Worm (Caenorhabditis elegans) whole organism, L4 larva: ENCODE data around the gene wdr-60.

Experiments used
- D1046.2 ChIP-seq: fragments of 200-800 bp; sonication (Bioruptor generic); IDR thresholded peaks from 2 replicates; pipeline ENCODE4 v1.3.6; 2022; ENCODE audit warnings: missing genetic modification characterization, missing compliant biosample characterization
- Y48G9A.11 ChIP-seq: fragments of 200-800 bp; sonication (Bioruptor generic); IDR thresholded peaks from 2 replicates; pipeline ENCODE4 v1.3.6; 2022; ENCODE audit warnings: missing genetic modification reagents, missing genetic modification characterization, missing compliant biosample characterization
- ZK337.2 ChIP-seq: fragments of 200-800 bp; sonication (Bioruptor generic); IDR thresholded peaks from 2 replicates; pipeline ENCODE4 v1.3.6; 2022; ENCODE audit warnings: missing genetic modification reagents, missing genetic modification characterization, missing compliant biosample characterization
- arid-1 ChIP-seq: fragments of 200-800 bp; sonication (Bioruptor generic); conservative IDR thresholded peaks from 2 replicates; pipeline ENCODE4 v1.3.6; 2022; ENCODE audit warnings: missing genetic modification reagents, missing genetic modification characterization, missing compliant biosample characterization
- ceh-20 ChIP-seq: fragments of 200-800 bp; sonication (Bioruptor generic); IDR thresholded peaks from 2 replicates; pipeline ENCODE4 v1.3.6; 2022; ENCODE audit warnings: missing genetic modification reagents, missing genetic modification characterization, missing compliant biosample characterization
- ceh-28 ChIP-seq: fragments of 150-350 bp; optimal IDR thresholded peaks from 2 replicates; lab custom pipeline; 2014; ENCODE audit warnings: missing biosample characterization, missing genetic modification reagents, missing genetic modification characterization
- ces-1 ChIP-seq: fragments of 150-350 bp; sonication (generic microtip); optimal IDR thresholded peaks from 4 replicates; lab custom pipeline; 2014; ENCODE audit warnings: missing biosample characterization, missing genetic modification reagents, missing genetic modification characterization
- daf-19 ChIP-seq: fragments of 200-800 bp; sonication (Bioruptor generic); conservative IDR thresholded peaks from 2 replicates; pipeline ENCODE4 v1.3.6; 2022; ENCODE audit warnings: missing genetic modification characterization, missing compliant biosample characterization
- dmd-9 ChIP-seq: fragments of 200-800 bp; sonication (Bioruptor generic); IDR thresholded peaks from 2 replicates; pipeline ENCODE4 v1.3.6; 2022; ENCODE audit warnings: missing genetic modification reagents, missing genetic modification characterization, missing compliant biosample characterization
- dpl-1 ChIP-seq: fragments of 150-350 bp; optimal IDR thresholded peaks from 2 replicates; lab custom pipeline; 2014; ENCODE audit warnings: missing biosample characterization, missing genetic modification reagents, missing genetic modification characterization
- dve-1 ChIP-seq: sonication (generic microtip); optimal IDR thresholded peaks from 2 replicates; lab custom pipeline; 2017; ENCODE audit warnings: antibody characterized with exemption, mild to moderate bottlenecking, missing genetic modification characterization, missing compliant biosample characterization; ENCODE audit not compliant: insufficient read depth
- egl-27 ChIP-seq: sonication (generic microtip); optimal IDR thresholded peaks from 3 replicates; lab custom pipeline; 2017; ENCODE audit warnings: missing biosample characterization, missing genetic modification reagents, missing genetic modification characterization
- hif-1 ChIP-seq, 2 experiments: sonication (generic microtip); optimal IDR thresholded peaks; 2 replicates each; lab custom pipeline; 2016 to 2017; ENCODE audit warnings: missing compliant biosample characterization in 2 of 2, missing genetic modification characterization in 2 of 2, missing genetic modification reagents in 2 of 2, missing genotype in 2 of 2, mild to moderate bottlenecking in 1 of 2
- hlh-11 ChIP-seq: fragments of 200-800 bp; sonication (Bioruptor generic); optimal IDR thresholded peaks from 2 replicates; lab custom pipeline; 2018; ENCODE audit warnings: mild to moderate bottlenecking, missing genetic modification characterization, missing compliant biosample characterization
- hlh-30 ChIP-seq: sonication (generic microtip); optimal IDR thresholded peaks from 2 replicates; lab custom pipeline; 2017; ENCODE audit warnings: antibody characterized with exemption, mild to moderate bottlenecking, missing genetic modification characterization, missing compliant biosample characterization; ENCODE audit not compliant: insufficient read depth
- jun-1 ChIP-seq: fragments of 150-350 bp; optimal IDR thresholded peaks from 2 replicates; lab custom pipeline; 2014; ENCODE audit warnings: missing biosample characterization, missing genetic modification reagents, missing genetic modification characterization
- lin-29 ChIP-seq: fragments of 200-800 bp; sonication (Bioruptor generic); IDR thresholded peaks from 2 replicates; pipeline ENCODE4 v1.3.6; 2022; ENCODE audit warnings: missing genetic modification reagents, missing genetic modification characterization, missing compliant biosample characterization
- lin-38 ChIP-seq: fragments of 200-800 bp; sonication (Bioruptor generic); IDR thresholded peaks from 2 replicates; pipeline ENCODE4 v1.3.6; 2022; ENCODE audit warnings: missing genetic modification reagents, missing genetic modification characterization, missing compliant biosample characterization
- lsy-2 ChIP-seq, 2 experiments: fragments of 150-350 bp in 1 of 2; sonication (generic microtip) in 1 of 2; optimal IDR thresholded peaks; 2 replicates each; lab custom pipeline; 2014 to 2017; ENCODE audit warnings: missing biosample characterization in 2 of 2, missing genetic modification characterization in 2 of 2
- madf-5 ChIP-seq, 2 experiments: fragments of 200-800 bp; sonication (Bioruptor generic); IDR thresholded peaks; 2 replicates each; pipeline ENCODE4 v1.3.6; 2022; ENCODE audit warnings: missing compliant biosample characterization in 2 of 2, missing genetic modification characterization in 2 of 2
- mes-2 ChIP-seq: sonication (generic microtip); optimal IDR thresholded peaks from 2 replicates; lab custom pipeline; 2016; ENCODE audit warnings: missing genotype, mild to moderate bottlenecking, missing genetic modification characterization, missing compliant biosample characterization; ENCODE audit not compliant: poor library complexity, severe bottlenecking
- nhr-237 ChIP-seq: sonication (generic microtip); optimal IDR thresholded peaks from 2 replicates; lab custom pipeline; 2017; ENCODE audit warnings: missing biosample characterization, missing genetic modification characterization
- nhr-25 ChIP-seq: sonication (generic microtip); optimal IDR thresholded peaks from 2 replicates; lab custom pipeline; 2017; ENCODE audit warnings: missing genetic modification characterization, mild to moderate bottlenecking, missing compliant biosample characterization, antibody characterized with exemption, moderate library complexity, borderline replicate concordance; ENCODE audit not compliant: insufficient read depth
- nhr-28 ChIP-seq: fragments of 150-350 bp; optimal IDR thresholded peaks from 2 replicates; lab custom pipeline; 2014; ENCODE audit warnings: missing biosample characterization, missing genetic modification characterization
- nhr-42 ChIP-seq: fragments of 200-800 bp; sonication (Bioruptor generic); IDR thresholded peaks from 2 replicates; pipeline ENCODE4 v1.3.6; 2022; ENCODE audit warnings: missing genetic modification characterization, missing compliant biosample characterization
- nhr-48 ChIP-seq: sonication (generic microtip); optimal IDR thresholded peaks from 2 replicates; lab custom pipeline; 2016; ENCODE audit warnings: mild to moderate bottlenecking, missing genetic modification characterization, missing compliant biosample characterization
- nhr-6 ChIP-seq: fragments of 150-350 bp; optimal IDR thresholded peaks from 2 replicates; lab custom pipeline; 2014; ENCODE audit warnings: missing biosample characterization, missing genetic modification characterization
- pha-4 ChIP-seq, 2 experiments: fragments of 150-350 bp in 1 of 2; fragments of 200-800 bp in 1 of 2; sonication (Bioruptor generic) in 1 of 2; IDR thresholded peaks in 1 of 2; optimal IDR thresholded peaks in 1 of 2; 2 replicates each; pipeline versions ENCODE4 v1.3.6 to Lab custom; 2014 to 2022; ENCODE audit warnings: missing genetic modification characterization in 2 of 2, missing genetic modification reagents in 2 of 2, missing biosample characterization in 1 of 2, missing compliant biosample characterization in 1 of 2
- php-3 ChIP-seq: fragments of 200-800 bp; sonication (Bioruptor generic); IDR thresholded peaks from 2 replicates; pipeline ENCODE4 v1.3.6; 2022; ENCODE audit warnings: missing genetic modification reagents, missing genetic modification characterization, missing compliant biosample characterization
- rbr-2 ChIP-seq: sonication (generic microtip); optimal IDR thresholded peaks from 2 replicates; lab custom pipeline; 2016; ENCODE audit warnings: missing genotype, missing genetic modification characterization, missing compliant biosample characterization
- saeg-2 ChIP-seq: fragments of 200-800 bp; sonication (Bioruptor generic); IDR thresholded peaks from 2 replicates; pipeline ENCODE4 v1.3.6; 2022; ENCODE audit warnings: missing genetic modification reagents, missing genetic modification characterization, missing compliant biosample characterization
- set-16 ChIP-seq: fragments of 200-800 bp; sonication (Bioruptor generic); IDR thresholded peaks from 2 replicates; pipeline ENCODE4 v1.3.6; 2022; ENCODE audit warnings: missing genetic modification reagents, missing genetic modification characterization, missing compliant biosample characterization
- snpc-1.2 ChIP-seq: fragments of 200-800 bp; sonication (Bioruptor generic); IDR thresholded peaks from 2 replicates; pipeline ENCODE4 v1.3.6; 2022; ENCODE audit warnings: missing genetic modification reagents, missing genetic modification characterization, missing compliant biosample characterization
- tra-1 ChIP-seq: fragments of 200-800 bp; sonication (Bioruptor generic); IDR thresholded peaks from 2 replicates; pipeline ENCODE4 v1.3.6; 2022; ENCODE audit warnings: missing genetic modification reagents, missing genetic modification characterization, missing compliant biosample characterization
- unc-130 ChIP-seq: sonication (generic microtip); optimal IDR thresholded peaks from 2 replicates; lab custom pipeline; 2016; ENCODE audit warnings: missing genetic modification reagents, missing genetic modification characterization, missing compliant biosample characterization
- unc-62 ChIP-seq, 3 experiments: fragments of 150-350 bp in 1 of 3; sonication (generic microtip); optimal IDR thresholded peaks in 2 of 3; peaks in 1 of 3; 1 replicate in 1 of 3; 2 replicates in 2 of 3; lab custom pipeline; 2014 to 2017; ENCODE audit warnings: missing biosample characterization in 3 of 3, missing genetic modification characterization in 3 of 3, missing genetic modification reagents in 3 of 3, missing genotype in 1 of 3
- zip-2 ChIP-seq: fragments of 150-350 bp; optimal IDR thresholded peaks from 2 replicates; lab custom pipeline; 2014; ENCODE audit warnings: missing biosample characterization, missing genetic modification characterization
- ztf-7 ChIP-seq: fragments of 150-350 bp; optimal IDR thresholded peaks from 2 replicates; lab custom pipeline; 2014; ENCODE audit warnings: missing biosample characterization, missing genetic modification characterization

Gene wdr-60

DNA sequence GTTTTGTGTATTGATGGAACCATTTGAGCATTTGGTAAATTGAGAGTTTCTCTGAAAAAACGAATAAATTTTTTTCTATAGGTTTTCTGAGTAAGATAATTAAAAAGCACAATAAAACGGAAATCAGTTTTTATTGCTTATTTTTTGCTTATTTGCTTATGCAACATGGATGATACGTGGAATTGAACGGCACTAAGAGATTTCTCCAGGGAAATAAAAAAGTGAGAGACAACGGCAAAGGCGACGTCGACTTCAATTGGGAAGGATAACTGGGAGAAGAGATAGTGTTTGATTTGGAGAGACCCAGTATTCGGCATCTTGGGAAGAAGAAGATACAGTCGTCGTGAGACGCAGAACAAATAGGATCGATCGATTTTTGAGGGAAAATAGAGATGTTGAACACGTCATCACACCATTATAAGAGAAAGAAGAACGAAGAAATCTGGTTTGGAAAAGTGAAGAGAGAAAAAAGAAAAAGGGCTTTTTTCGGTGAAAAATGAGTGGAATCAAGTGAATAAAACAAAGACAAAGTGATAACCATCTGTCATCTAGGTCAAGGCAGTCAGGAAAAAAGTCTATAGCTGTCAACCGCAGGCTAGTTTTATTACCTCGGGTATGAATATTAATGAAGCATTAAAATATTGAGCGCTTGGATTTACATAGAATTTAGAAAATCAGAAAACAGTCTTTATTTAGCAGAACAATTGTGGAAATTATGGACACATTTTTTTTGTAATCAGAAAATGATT lies 11.3 kb downstream of the wdr-60 start, which contains the start of gene tmem-131:
TSS of gene tmem-131 (minus strand) at position 51 of the 749 bp plus-strand sequence.
- peak in 1 of 2 experiments; percentile 16 for TF ChIP-seq lsy-2 (tag; optimal IDR thresholded peaks at IDR 0.05; lab: Kevin White, UChicago)
- no peak for TF ChIP-seq set-16 (GFP tag; lab: Robert Waterston, UW)
- no peak for TF ChIP-seq daf-19 (GFP tag; lab: Robert Waterston, UW)
- TF ChIP-seq snpc-1.2 (GFP tag; lab: Robert Waterston, UW): no peak
- no peak for TF ChIP-seq pha-4 (GFP tag; IDR thresholded peaks at IDR 0.05; lab: Robert Waterston, UW)
- no peak for TF ChIP-seq pha-4 (tag; optimal IDR thresholded peaks at IDR 0.05; lab: Kevin White, UChicago)
- peak; percentile 26 for TF ChIP-seq ceh-28 (tag; lab: Kevin White, UChicago)
- TF ChIP-seq egl-27: no peak
- TF ChIP-seq zip-2: no peak
- peak; percentile 11 for TF ChIP-seq nhr-48 (tag; lab: Kevin White, UChicago)
- no peak for TF ChIP-seq ztf-7
- TF ChIP-seq madf-5 (GFP tag; IDR thresholded peaks at IDR 0.05; lab: Robert Waterston, UW): no peak
- TF ChIP-seq rbr-2: no peak
- peak; percentile 11 for TF ChIP-seq dve-1 (tag; lab: Kevin White, UChicago)
- no peak for TF ChIP-seq dmd-9 (GFP tag; lab: Robert Waterston, UW)
- TF ChIP-seq dpl-1 (GFP tag; lab: Kevin White, UChicago): peak; percentile 9
- TF ChIP-seq ces-1 (GFP tag; lab: Kevin White, UChicago): no peak
- TF ChIP-seq nhr-25 (tag; lab: Kevin White, UChicago): peak; percentile 63
- no peak for TF ChIP-seq D1046.2 (GFP tag; lab: Robert Waterston, UW)
- TF ChIP-seq php-3 (GFP tag; lab: Robert Waterston, UW): no peak
- no peak for TF ChIP-seq lin-29 (GFP tag; lab: Robert Waterston, UW)
- TF ChIP-seq jun-1 (tag; lab: Kevin White, UChicago): no peak
- TF ChIP-seq nhr-42: no peak
- TF ChIP-seq nhr-6 (tag; lab: Kevin White, UChicago): no peak
- TF ChIP-seq hlh-11: peak; percentile 60
- TF ChIP-seq ZK337.2: no peak
- TF ChIP-seq unc-62 (GFP tag; optimal IDR thresholded peaks at IDR 0.05 in 1 of 2; lab: Kevin White, UChicago): peak in 1 of 2 experiments; percentile 90
- no peak for TF ChIP-seq unc-62 (tag; optimal IDR thresholded peaks at IDR 0.05; lab: Kevin White, UChicago)
- TF ChIP-seq lin-38: no peak
- TF ChIP-seq arid-1 (GFP tag; lab: Robert Waterston, UW): no peak
- TF ChIP-seq nhr-28 (tag; lab: Kevin White, UChicago): peak; percentile 53

DNA sequence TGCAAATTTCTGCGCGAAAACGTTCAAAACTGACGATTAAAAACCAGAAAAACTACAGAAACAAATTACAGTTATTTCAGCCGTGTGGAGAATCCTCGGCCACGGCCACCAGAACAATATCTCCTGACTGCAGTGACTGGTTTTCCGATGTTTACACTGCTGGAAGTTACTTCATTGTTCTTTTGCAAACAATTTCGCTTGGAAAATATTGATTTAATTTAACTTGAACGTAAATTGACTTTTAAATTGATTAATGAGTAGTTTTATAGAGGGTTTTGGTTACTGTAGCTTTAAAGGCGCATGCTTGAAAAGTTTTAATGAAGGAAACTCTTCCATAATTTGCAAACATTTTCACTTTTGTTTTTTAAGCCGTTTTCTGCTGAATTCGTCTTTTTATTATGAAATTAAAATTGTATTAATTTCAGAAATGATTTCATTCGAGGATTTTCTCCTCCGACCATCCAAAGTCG lies 12.0 kb downstream of the wdr-60 start, which contains the start of gene smcr-8:
TSS of gene smcr-8 (plus strand) at position 420 of the 470 bp plus-strand sequence.
- no peak for TF ChIP-seq unc-62 (GFP tag; optimal IDR thresholded peaks at IDR 0.05 in 1 of 2; lab: Kevin White, UChicago)
- no peak for TF ChIP-seq unc-62 (tag; optimal IDR thresholded peaks at IDR 0.05; lab: Kevin White, UChicago)
- peak; percentile 4 for TF ChIP-seq dpl-1 (GFP tag; lab: Kevin White, UChicago)
- no peak for TF ChIP-seq nhr-237 (tag; lab: Kevin White, UChicago)
- no peak for TF ChIP-seq hlh-30
- no peak for TF ChIP-seq dve-1 (tag; lab: Kevin White, UChicago)
- 0 out of 2 replicates have a peak, but pooled peaks have one; percentile 30 for TF ChIP-seq Y48G9A.11 (GFP tag; lab: Robert Waterston, UW)
- TF ChIP-seq mes-2 (tag; lab: Kevin White, UChicago): peak; percentile 74
- TF ChIP-seq ceh-20: no peak
- TF ChIP-seq saeg-2: no peak
- no peak for TF ChIP-seq ztf-7
- TF ChIP-seq hif-1 (tag; optimal IDR thresholded peaks at IDR 0.05; lab: Kevin White, UChicago): peak in 1 of 2 experiments; percentile 44
- 0 out of 2 replicates have a peak, but pooled peaks have one; percentile 30 for TF ChIP-seq tra-1
- TF ChIP-seq unc-130 (GFP tag; lab: Kevin White, UChicago): peak; percentile 88
- TF ChIP-seq lsy-2 (tag; optimal IDR thresholded peaks at IDR 0.05; lab: Kevin White, UChicago): peak in 1 of 2 experiments; percentile 2
